Worm (Caenorhabditis elegans) whole organism, young adult: ENCODE data around the gene dpy-23.

Experiments used
- D2030.7 ChIP-seq: fragments of 200-800 bp; sonication (Bioruptor generic); IDR thresholded peaks from 2 replicates; pipeline ENCODE4 v1.3.6; 2022; ENCODE audit warnings: missing genetic modification reagents, missing genetic modification characterization, missing compliant biosample characterization
- F33H1.4 ChIP-seq: fragments of 200-800 bp; sonication (Bioruptor generic); IDR thresholded peaks from 2 replicates; pipeline ENCODE4 v1.3.6; 2022; ENCODE audit warnings: missing genetic modification reagents, missing genetic modification characterization, missing compliant biosample characterization
- F55B11.4 ChIP-seq: sonication (generic microtip); optimal IDR thresholded peaks from 2 replicates; lab custom pipeline; 2016; ENCODE audit warnings: missing compliant biosample characterization, missing genetic modification characterization, borderline replicate concordance; ENCODE audit not compliant: insufficient read depth
- Y95B8A.8 ChIP-seq: fragments of 200-800 bp; sonication (Bioruptor generic); IDR thresholded peaks from 2 replicates; pipeline ENCODE4 v1.3.6; 2022; ENCODE audit warnings: missing genetic modification reagents, missing genetic modification characterization, missing compliant biosample characterization
- akir-1 ChIP-seq: fragments of 200-800 bp; sonication (Bioruptor generic); optimal IDR thresholded peaks from 2 replicates; lab custom pipeline; 2018; ENCODE audit warnings: mild to moderate bottlenecking, missing genetic modification characterization, moderate library complexity, missing compliant biosample characterization
- ama-1 ChIP-seq, 3 experiments: fragments of 150-350 bp in 1 of 3; sonication (generic microtip) in 2 of 3; optimal IDR thresholded peaks; 2 replicates each; lab custom pipeline; 2014 to 2018; ENCODE audit warnings: missing biosample characterization in 2 of 3, missing genetic modification characterization in 2 of 3, missing genetic modification reagents in 2 of 3
- attf-3 ChIP-seq: fragments of 200-800 bp; sonication (Bioruptor generic); conservative IDR thresholded peaks from 2 replicates; pipeline ENCODE4 v1.3.6; 2022; ENCODE audit warnings: missing genetic modification reagents, missing genetic modification characterization, missing compliant biosample characterization
- attf-5 ChIP-seq: fragments of 200-800 bp; sonication (Bioruptor generic); optimal IDR thresholded peaks from 2 replicates; lab custom pipeline; 2018; ENCODE audit warnings: mild to moderate bottlenecking, missing genetic modification characterization, missing compliant biosample characterization
- cebp-1 ChIP-seq, 2 experiments: fragments of 200-800 bp in 1 of 2; sonication (Bioruptor generic) in 1 of 2; sonication (generic microtip) in 1 of 2; IDR thresholded peaks in 1 of 2; optimal IDR thresholded peaks in 1 of 2; 2 replicates each; pipeline versions ENCODE4 v1.3.6 to Lab custom; 2017 to 2022; ENCODE audit warnings: missing compliant biosample characterization in 2 of 2, missing genetic modification characterization in 2 of 2, mild to moderate bottlenecking in 1 of 2, missing genetic modification reagents in 1 of 2, moderate library complexity in 1 of 2
- egrh-3 ChIP-seq: fragments of 200-800 bp; sonication (Bioruptor generic); IDR thresholded peaks from 2 replicates; pipeline ENCODE4 v1.3.6; 2022; ENCODE audit warnings: missing genetic modification reagents, missing genetic modification characterization, missing compliant biosample characterization
- ets-4 ChIP-seq: fragments of 200-800 bp; sonication (Bioruptor generic); optimal IDR thresholded peaks from 2 replicates; lab custom pipeline; 2018; ENCODE audit warnings: mild to moderate bottlenecking, missing genetic modification characterization, missing compliant biosample characterization
- hlh-26 ChIP-seq: fragments of 200-800 bp; sonication (Bioruptor generic); conservative IDR thresholded peaks from 2 replicates; pipeline ENCODE4 v1.3.6; 2022; ENCODE audit warnings: missing genetic modification reagents, missing genetic modification characterization, missing compliant biosample characterization
- hrde-1 ChIP-seq: sonication (generic microtip); optimal IDR thresholded peaks from 2 replicates; lab custom pipeline; 2016; ENCODE audit warnings: missing genetic modification characterization, mild to moderate bottlenecking, missing compliant biosample characterization, moderate library complexity, missing genotype, missing genetic modification reagents, borderline replicate concordance
- let-526 ChIP-seq: fragments of 200-800 bp; sonication (Bioruptor generic); IDR thresholded peaks from 2 replicates; pipeline ENCODE4 v1.3.6; 2022; ENCODE audit warnings: missing genetic modification reagents, missing genetic modification characterization, missing compliant biosample characterization
- mcd-1 ChIP-seq: fragments of 200-800 bp; sonication (Bioruptor generic); IDR thresholded peaks from 2 replicates; pipeline ENCODE4 v1.3.6; 2022; ENCODE audit warnings: missing genetic modification reagents, missing genetic modification characterization, missing compliant biosample characterization
- mes-4 ChIP-seq: sonication (generic microtip); optimal IDR thresholded peaks from 2 replicates; lab custom pipeline; 2016; ENCODE audit warnings: missing genotype, missing genetic modification characterization, missing compliant biosample characterization
- nfya-1 ChIP-seq: sonication (generic microtip); optimal IDR thresholded peaks from 2 replicates; lab custom pipeline; 2017; ENCODE audit warnings: antibody characterized with exemption, missing compliant biosample characterization, missing genetic modification characterization, borderline replicate concordance; ENCODE audit not compliant: insufficient read depth
- nhr-80 ChIP-seq: sonication (generic microtip); optimal IDR thresholded peaks from 2 replicates; lab custom pipeline; 2016; ENCODE audit warnings: missing genetic modification characterization, missing compliant biosample characterization
- sdz-38 ChIP-seq: sonication (generic microtip); optimal IDR thresholded peaks from 2 replicates; lab custom pipeline; 2016; ENCODE audit warnings: missing genotype, missing genetic modification characterization, missing compliant biosample characterization
- snpc-1.3 ChIP-seq: sonication (generic microtip); optimal IDR thresholded peaks from 2 replicates; lab custom pipeline; 2017; ENCODE audit warnings: missing genetic modification characterization, mild to moderate bottlenecking, missing compliant biosample characterization, antibody characterized with exemption, moderate library complexity, missing genotype, missing genetic modification reagents; ENCODE audit not compliant: insufficient read depth
- tlf-1 ChIP-seq: fragments of 200-800 bp; sonication (Bioruptor generic); optimal IDR thresholded peaks from 2 replicates; lab custom pipeline; 2018; ENCODE audit warnings: mild to moderate bottlenecking, missing genetic modification characterization, missing compliant biosample characterization

dpy-23 gene

ce11 chrX:4435396-4435795, 46.2 kb downstream of the dpy-23 start:
- TF ChIP-seq mes-4 = no peak

- no peak for TF ChIP-seq Y95B8A.8 (GFP tag; lab: Robert Waterston, UW)
- peak; percentile 29 for TF ChIP-seq nhr-80 (tag; lab: Kevin White, UChicago)
- TF ChIP-seq sdz-38 (tag; lab: Kevin White, UChicago) = no peak
These were observed 48.4 kb downstream of the dpy-23 start, which contains the start of gene cest-26 for ce11 chrX:4437555-4437954. Gene cest-26 (minus strand): TSS chrX:4437655.

ce11 chrX:4438823-4439222, 49.7 kb downstream of the dpy-23 start:
- no peak for TF ChIP-seq egrh-3 (GFP tag; lab: Robert Waterston, UW)
- TF ChIP-seq snpc-1.3 (tag; lab: Kevin White, UChicago) = no peak
- no peak for TF ChIP-seq ama-1 (optimal IDR thresholded peaks at IDR 0.05; lab: Kevin White, UChicago)
- no peak for TF ChIP-seq ama-1 (GFP tag; optimal IDR thresholded peaks at IDR 0.05; lab: Kevin White, UChicago)
- no peak for TF ChIP-seq akir-1 (GFP tag; lab: Kevin White, UChicago)
- TF ChIP-seq hlh-26 (GFP tag; lab: Robert Waterston, UW) = no peak
- no peak for TF ChIP-seq D2030.7 (GFP tag; lab: Robert Waterston, UW)

ce11 chrX:4439616-4440015, 50.5 kb downstream of the dpy-23 start:
- no peak for TF ChIP-seq tlf-1 (GFP tag; lab: Kevin White, UChicago)
- no peak for TF ChIP-seq mcd-1 (GFP tag; lab: Robert Waterston, UW)
- TF ChIP-seq cebp-1 (GFP tag; IDR thresholded peaks at IDR 0.05; lab: Robert Waterston, UW) = no peak
- TF ChIP-seq cebp-1 (tag; optimal IDR thresholded peaks at IDR 0.05; lab: Kevin White, UChicago) = no peak
- TF ChIP-seq attf-3 (GFP tag; lab: Robert Waterston, UW) = no peak

ce11 chrX:4440641-4441040, 51.5 kb downstream of the dpy-23 start, which contains the start of gene F15A8.1:
Gene F15A8.1 (plus strand): TSS chrX:4440941.
- TF ChIP-seq let-526 (GFP tag; lab: Robert Waterston, UW) (no peak), hrde-1 (tag; lab: Kevin White, UChicago) (no peak), attf-5 (GFP tag; lab: Kevin White, UChicago) (no peak), nfya-1 (tag; lab: Kevin White, UChicago) (no peak), F55B11.4 (tag; lab: Kevin White, UChicago) (no peak), ets-4 (no peak), cebp-1 (GFP tag; IDR thresholded peaks at IDR 0.05; lab: Robert Waterston, UW) (no peak), cebp-1 (tag; optimal IDR thresholded peaks at IDR 0.05; lab: Kevin White, UChicago) (no peak), F33H1.4 (GFP tag; lab: Robert Waterston, UW) (no peak)
